Worm (Caenorhabditis elegans): ENCODE results near the gene F38B2.6.
A peak's percentile ranks its signal among the peaks of the same experiment; 100 is the strongest.

The F38B2.6 gene

ce11 chrX:11281148-11281547, at the start of gene F38B2.6:
Gene F38B2.6, minus strand, starts transcription at chrX:11281248.
- TF ChIP-seq blmp-1 (tag; optimal IDR thresholded peaks at IDR 0.05; ENCODE audit: insufficient read depth) (no peak), nhr-23 (tag; optimal IDR thresholded peaks at IDR 0.05) (no peak), C34F6.9 (tag; optimal IDR thresholded peaks at IDR 0.05) (no peak), ama-1 (optimal IDR thresholded peaks at IDR 0.05) (no peak), crh-2 (tag; optimal IDR thresholded peaks at IDR 0.05) (no peak), snpc-4 (tag; optimal IDR thresholded peaks at IDR 0.05) (no peak), nhr-25 (tag; optimal IDR thresholded peaks at IDR 0.05) (no peak), unc-39 (tag; optimal IDR thresholded peaks at IDR 0.05) (no peak), nhr-77 (tag; optimal IDR thresholded peaks at IDR 0.05) (no peak)

ce11 chrX:11329424-11329823, 48.4 kb upstream of the F38B2.6 start, which contains the start of gene npr-9:
Gene npr-9, plus strand, starts transcription at chrX:11329724.
- TF ChIP-seq R02D3.7 (tag; optimal IDR thresholded peaks at IDR 0.05) (no peak), zag-1 (tag; optimal IDR thresholded peaks at IDR 0.05) (no peak), lin-11 (tag; optimal IDR thresholded peaks at IDR 0.05) (no peak), lin-13 (GFP tag; optimal IDR thresholded peaks at IDR 0.05) (no peak), nhr-237 (tag; optimal IDR thresholded peaks at IDR 0.05) (no peak), skn-1 (tag; optimal IDR thresholded peaks at IDR 0.05) (no peak), lsy-2 (tag; optimal IDR thresholded peaks at IDR 0.05) (no peak), lin-39 (tag; optimal IDR thresholded peaks at IDR 0.05) (no peak)

- no peak for TF ChIP-seq fos-1 (tag; optimal IDR thresholded peaks at IDR 0.05)
- TF ChIP-seq ceh-16 (tag; optimal IDR thresholded peaks at IDR 0.05), result no peak
- no peak for TF ChIP-seq lin-11 (tag; optimal IDR thresholded peaks at IDR 0.05)
- no peak for TF ChIP-seq unc-55 (GFP tag; optimal IDR thresholded peaks at IDR 0.05)
- TF ChIP-seq nhr-77 (tag; optimal IDR thresholded peaks at IDR 0.05), result no peak
- TF ChIP-seq gmeb-1 (tag; optimal IDR thresholded peaks at IDR 0.05), result no peak
- TF ChIP-seq lsy-2 (tag; optimal IDR thresholded peaks at IDR 0.05), result no peak
- TF ChIP-seq R02D3.7 (tag; optimal IDR thresholded peaks at IDR 0.05), result no peak
- TF ChIP-seq sma-3 (GFP tag; optimal IDR thresholded peaks at IDR 0.05), result no peak
- no peak for TF ChIP-seq alr-1 (tag; optimal IDR thresholded peaks at IDR 0.05)
- TF ChIP-seq snpc-4 (tag; optimal IDR thresholded peaks at IDR 0.05), result no peak
- no peak for TF ChIP-seq C34F6.9 (tag; optimal IDR thresholded peaks at IDR 0.05)
- TF ChIP-seq ztf-4 (tag; optimal IDR thresholded peaks at IDR 0.05), result no peak
- no peak for TF ChIP-seq aly-2 (tag; optimal IDR thresholded peaks at IDR 0.05)
- no peak for TF ChIP-seq egl-27 (tag; optimal IDR thresholded peaks at IDR 0.05)
- no peak for TF ChIP-seq dmd-4 (tag; optimal IDR thresholded peaks at IDR 0.05)
- no peak for TF ChIP-seq nhr-10 (tag; optimal IDR thresholded peaks at IDR 0.05)
- no peak for TF ChIP-seq skn-1 (tag; optimal IDR thresholded peaks at IDR 0.05)
- TF ChIP-seq nhr-6 (tag; optimal IDR thresholded peaks at IDR 0.05), result no peak
Measured at ce11 chrX:11328710-11329109, 47.7 kb upstream of the F38B2.6 start.

- TF ChIP-seq mbf-1 (tag; optimal IDR thresholded peaks at IDR 0.05), result no peak
- no peak for TF ChIP-seq nhr-12 (tag; optimal IDR thresholded peaks at IDR 0.05)
- TF ChIP-seq F13H6.1 (tag; optimal IDR thresholded peaks at IDR 0.05), result no peak
- TF ChIP-seq nhr-21 (tag; optimal IDR thresholded peaks at IDR 0.05), result no peak
- TF ChIP-seq nhr-237 (tag; optimal IDR thresholded peaks at IDR 0.05), result no peak
- no peak for TF ChIP-seq ZK546.5 (tag; optimal IDR thresholded peaks at IDR 0.05)
- TF ChIP-seq nhr-6 (tag; optimal IDR thresholded peaks at IDR 0.05), result no peak
- no peak for TF ChIP-seq ztf-11 (tag; optimal IDR thresholded peaks at IDR 0.05)
- no peak for TF ChIP-seq nhr-77 (tag; optimal IDR thresholded peaks at IDR 0.05)
- no peak for TF ChIP-seq snpc-4 (tag; optimal IDR thresholded peaks at IDR 0.05)
- no peak for TF ChIP-seq aly-2 (tag; optimal IDR thresholded peaks at IDR 0.05)
- no peak for TF ChIP-seq lin-39 (tag; optimal IDR thresholded peaks at IDR 0.05)
- no peak for TF ChIP-seq alr-1 (tag; optimal IDR thresholded peaks at IDR 0.05)
- TF ChIP-seq lsy-2 (tag; optimal IDR thresholded peaks at IDR 0.05), result no peak
- TF ChIP-seq sma-3 (GFP tag; optimal IDR thresholded peaks at IDR 0.05), result no peak
- no peak for TF ChIP-seq gmeb-1 (tag; optimal IDR thresholded peaks at IDR 0.05)
- TF ChIP-seq peb-1 (tag; optimal IDR thresholded peaks at IDR 0.05), result no peak
- TF ChIP-seq ztf-4 (tag; optimal IDR thresholded peaks at IDR 0.05), result no peak
- TF ChIP-seq skn-1 (tag; optimal IDR thresholded peaks at IDR 0.05), result no peak
Measured at ce11 chrX:11326827-11327226, 45.8 kb upstream of the F38B2.6 start, which contains the start of gene ZK455.5. Gene ZK455.5, minus strand, starts transcription at chrX:11326927.

ce11 chrX:11324240-11324639, 43.2 kb upstream of the F38B2.6 start, which contains the start of gene asm-2:
Gene asm-2, minus strand, starts transcription at chrX:11324251.
- peak; percentile 38 for TF ChIP-seq sma-9 (GFP tag; optimal IDR thresholded peaks at IDR 0.05)
- no peak for TF ChIP-seq sma-9 (tag; optimal IDR thresholded peaks at IDR 0.05)
- TF ChIP-seq nhr-237 (tag; optimal IDR thresholded peaks at IDR 0.05), result no peak
- TF ChIP-seq fos-1 (tag; optimal IDR thresholded peaks at IDR 0.05), result peak; percentile 81

All from whole organism, L2 larva.